Fruit fly (Drosophila melanogaster): ENCODE results near the gene knrl.

The knrl gene

DNA sequence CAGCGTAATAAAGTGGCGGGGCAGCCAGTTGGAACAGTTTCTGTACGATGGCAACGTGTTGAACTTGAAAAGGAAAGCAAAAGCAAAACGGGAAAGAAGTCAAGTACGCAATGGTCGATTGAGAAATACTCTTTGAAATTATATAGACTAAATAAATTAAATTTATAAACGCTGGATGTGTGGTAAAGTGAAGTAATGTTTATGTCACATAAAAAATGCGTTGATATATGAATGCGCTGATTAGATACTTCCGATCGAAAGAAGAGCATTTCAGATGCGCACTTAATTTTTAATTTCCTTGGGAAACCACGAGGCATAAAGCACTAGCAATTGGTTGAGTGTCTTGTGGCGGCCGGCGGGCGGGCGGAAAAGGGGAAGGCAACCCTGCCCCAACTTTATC, 7.6 kb downstream of the knrl start (continued):
- TF ChIP-seq salr (GFP tag; optimal IDR thresholded peaks at IDR 0.05) (peak in 1 of 2 experiments; percentile 41), CG8319 (GFP tag; optimal IDR thresholded peaks at IDR 0.05) (no peak), CG8632 (GFP tag; optimal IDR thresholded peaks at IDR 0.05) (peak; percentile 26), CG6808 (GFP tag; optimal IDR thresholded peaks at IDR 0.05) (peak; percentile 57), CG16779 (tag; optimal IDR thresholded peaks at IDR 0.05) (peak; percentile 33), CG6854 (GFP tag; optimal IDR thresholded peaks at IDR 0.05) (no peak), Eip78C (GFP tag) (peak; percentile 90), Ets21C (GFP tag; optimal IDR thresholded peaks at IDR 0.05) (no peak), vri (GFP tag; optimal IDR thresholded peaks at IDR 0.05) (peak; percentile 16), net (GFP tag; optimal IDR thresholded peaks at IDR 0.05) (peak; percentile 28), svp (GFP tag) (peak; percentile 58), Eip75B (GFP tag; optimal IDR thresholded peaks at IDR 0.05) (peak; percentile 45), Blimp-1 (GFP tag; optimal IDR thresholded peaks at IDR 0.05) (no peak)

DNA sequence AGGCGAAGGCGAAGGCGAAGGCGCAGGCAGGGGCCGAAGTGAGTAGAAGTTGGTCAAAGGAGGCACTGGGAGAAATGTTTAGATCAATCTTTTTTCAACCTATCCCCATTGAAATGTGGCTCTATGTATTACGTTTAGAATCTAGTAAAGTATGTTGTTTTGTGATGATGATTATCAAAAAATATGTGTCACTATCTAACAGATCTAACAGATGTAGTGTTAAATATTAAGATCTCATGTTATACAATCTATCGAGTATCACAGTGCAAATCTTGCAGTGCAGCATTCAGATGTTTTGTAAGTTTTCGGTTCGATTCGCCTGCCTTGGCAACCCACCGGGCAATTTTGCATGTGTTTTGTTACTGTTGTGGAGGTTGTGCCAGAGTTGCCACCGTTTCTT, 10.0 kb downstream of the knrl start:
- TF ChIP-seq CG15336 (GFP tag; IDR thresholded peaks at IDR 0.05) (peak; percentile 66), CG16779 (tag; optimal IDR thresholded peaks at IDR 0.05) (no peak), Sox14 (GFP tag; optimal IDR thresholded peaks at IDR 0.05) (peak; percentile 12), Met (GFP tag; optimal IDR thresholded peaks at IDR 0.05) (no peak), Eip93F (GFP tag; optimal IDR thresholded peaks at IDR 0.05) (no peak), CG8319 (GFP tag; optimal IDR thresholded peaks at IDR 0.05) (no peak), Ets21C (GFP tag; optimal IDR thresholded peaks at IDR 0.05) (no peak), OdsH (GFP tag; optimal IDR thresholded peaks at IDR 0.05) (peak; percentile 11), Hr4 (GFP tag; optimal IDR thresholded peaks at IDR 0.05) (peak; percentile 67), Gug (GFP tag; IDR thresholded peaks at IDR 0.05) (0 out of 2 replicates have a peak, but pooled peaks have one; percentile 11), Hr39 (GFP tag; optimal IDR thresholded peaks at IDR 0.05) (peak; percentile 12), CG1621 (tag; optimal IDR thresholded peaks at IDR 0.05) (no peak), net (GFP tag; optimal IDR thresholded peaks at IDR 0.05) (peak; percentile 30), dac (GFP tag; optimal IDR thresholded peaks at IDR 0.05) (peak; percentile 4), eg (GFP tag; IDR thresholded peaks at IDR 0.05) (peak; percentile 16; the same call in 1 of the 3 replicates), topi (GFP tag; optimal IDR thresholded peaks at IDR 0.05) (no peak), fkh (GFP tag; optimal IDR thresholded peaks at IDR 0.05) (no peak), lz (GFP tag; optimal IDR thresholded peaks at IDR 0.05) (no peak), CG6163 (GFP tag; IDR thresholded peaks at IDR 0.05) (no peak), pdm3 (GFP tag; optimal IDR thresholded peaks at IDR 0.05) (peak; percentile 9), CG8119 (GFP tag; IDR thresholded peaks at IDR 0.05) (peak; percentile 67; the same call in 2 of the 3 replicates), CG4318 (GFP tag; optimal IDR thresholded peaks at IDR 0.05) (peak; percentile 16), acj6 (GFP tag; optimal IDR thresholded peaks at IDR 0.05) (no peak), CG3032 (tag; optimal IDR thresholded peaks at IDR 0.05) (no peak), salr (GFP tag; optimal IDR thresholded peaks at IDR 0.05) (peak in 1 of 2 experiments; percentile 11), CG10669 (GFP tag; optimal IDR thresholded peaks at IDR 0.05) (no peak), CG6276 (GFP tag; optimal IDR thresholded peaks at IDR 0.05) (peak; percentile 59), CG7368 (GFP tag; optimal IDR thresholded peaks at IDR 0.05) (no peak), CG3919 (GFP tag; optimal IDR thresholded peaks at IDR 0.05) (peak; percentile 21), CG11762 (GFP tag; optimal IDR thresholded peaks at IDR 0.05; ENCODE audit: insufficient read depth) (no peak), CG32006 (GFP tag; optimal IDR thresholded peaks at IDR 0.05) (peak; percentile 79), achi (GFP tag; optimal IDR thresholded peaks at IDR 0.05) (peak; percentile 22), Eip78C (GFP tag) (peak; percentile 61), Lpt (GFP tag; optimal IDR thresholded peaks at IDR 0.05) (peak; percentile 3), Ets96B (tag; optimal IDR thresholded peaks at IDR 0.05) (no peak), Sox15 (GFP tag; optimal IDR thresholded peaks at IDR 0.05) (no peak), svp (GFP tag) (peak; percentile 26), Hr38 (GFP tag; optimal IDR thresholded peaks at IDR 0.05) (no peak), fd85E (GFP tag; optimal IDR thresholded peaks at IDR 0.05) (no peak)
